Fruit fly (Drosophila melanogaster) whole organism, embryonic: Measurements from ENCODE around the gene CG13070.

Source experiments
- CG14667 ChIP-seq: fragments of 200-800 bp; sonication (Bioruptor generic); IDR thresholded peaks from 2 replicates; pipeline ENCODE4 v1.3.6; 2022; ENCODE audit warnings: missing biosample characterization, missing genetic modification characterization
- CG3163 ChIP-seq: fragments of 200-800 bp; sonication (Bioruptor generic); optimal IDR thresholded peaks from 3 replicates; lab custom pipeline; 2016; ENCODE audit warnings: missing biosample characterization, missing genetic modification characterization
- CG7987 ChIP-seq: fragments of 200-800 bp; sonication (Bioruptor generic); optimal IDR thresholded peaks from 2 replicates; lab custom pipeline; 2018; ENCODE audit warnings: missing biosample characterization, mild to moderate bottlenecking, missing genetic modification characterization, moderate library complexity
- Nf-YA ChIP-seq: fragments of 200-800 bp; sonication (Bioruptor generic); IDR thresholded peaks from 2 replicates; pipeline ENCODE4 v1.3.6; 2022; ENCODE audit warnings: missing biosample characterization, missing genetic modification characterization

- TF ChIP-seq CG3163 (GFP tag; lab: Kevin White, UChicago), result no peak
- no peak for TF ChIP-seq CG7987 (GFP tag; lab: Kevin White, UChicago)
- TF ChIP-seq Nf-YA (GFP tag; lab: Robert Waterston, UW), result no peak
- no peak for TF ChIP-seq CG14667 (GFP tag; lab: Robert Waterston, UW)
Measured at dm6 chr3L:16268106-16268733, 5.1 kb downstream of the CG13070 start, which contains the start of gene CG4950.
